Worm (Caenorhabditis elegans) whole organism, L3 larva: ENCODE results near the gene F36F12.7.
"Not testable (repeated sequence)": the region's sequence is repeated elsewhere in the genome, so short reads cannot be mapped to it uniquely, and the experiment has no call there.

Experiments
- R02D3.7 ChIP-seq: fragments of 150-350 bp; optimal IDR thresholded peaks from 2 replicates; lab custom pipeline; 2014; ENCODE audit warnings: missing biosample characterization, missing genetic modification characterization
- ceh-16 ChIP-seq: sonication (generic microtip); optimal IDR thresholded peaks from 2 replicates; lab custom pipeline; 2017; ENCODE audit warnings: missing biosample characterization, missing genetic modification characterization
- ceh-28 ChIP-seq: fragments of 150-350 bp; optimal IDR thresholded peaks from 2 replicates; lab custom pipeline; 2014; ENCODE audit warnings: missing biosample characterization, missing genetic modification reagents, missing genetic modification characterization
- ceh-82 ChIP-seq: fragments of 150-350 bp; optimal IDR thresholded peaks from 2 replicates; lab custom pipeline; 2014; ENCODE audit warnings: missing biosample characterization, missing genetic modification characterization
- egl-27 ChIP-seq: sonication (generic microtip); optimal IDR thresholded peaks from 4 replicates; lab custom pipeline; 2017; ENCODE audit warnings: missing biosample characterization, missing genetic modification reagents, missing genetic modification characterization
- elt-1 ChIP-seq: fragments of 150-350 bp; optimal IDR thresholded peaks from 2 replicates; lab custom pipeline; 2014; ENCODE audit warnings: missing biosample characterization, missing genetic modification characterization
- elt-2 ChIP-seq: sonication (generic microtip); optimal IDR thresholded peaks from 2 replicates; lab custom pipeline; 2016; ENCODE audit warnings: missing genetic modification reagents, mild to moderate bottlenecking, missing genetic modification characterization, missing compliant biosample characterization
- eor-1 ChIP-seq, 2 experiments: fragments of 150-350 bp; optimal IDR thresholded peaks; 2 replicates each; lab custom pipeline; 2014 to 2018; ENCODE audit warnings: missing biosample characterization in 2 of 2, missing genetic modification characterization in 2 of 2
- fos-1 ChIP-seq: fragments of 150-350 bp; optimal IDR thresholded peaks from 2 replicates; lab custom pipeline; 2014; ENCODE audit warnings: missing biosample characterization, missing genetic modification characterization
- hmg-11 ChIP-seq: sonication (generic microtip); optimal IDR thresholded peaks from 2 replicates; lab custom pipeline; 2016; ENCODE audit warnings: missing genetic modification characterization, missing compliant biosample characterization
- jun-1 ChIP-seq: fragments of 150-350 bp; optimal IDR thresholded peaks from 2 replicates; lab custom pipeline; 2014; ENCODE audit warnings: missing biosample characterization, missing genetic modification reagents, missing genetic modification characterization
- mdl-1 ChIP-seq: fragments of 150-350 bp; optimal IDR thresholded peaks from 2 replicates; lab custom pipeline; 2014; ENCODE audit warnings: missing biosample characterization, missing genetic modification characterization
- mml-1 ChIP-seq: fragments of 150-350 bp; sonication (generic microtip); optimal IDR thresholded peaks from 3 replicates; lab custom pipeline; 2014; ENCODE audit warnings: missing biosample characterization, missing genetic modification characterization
- nfya-1 ChIP-seq: sonication (generic microtip); optimal IDR thresholded peaks from 2 replicates; lab custom pipeline; 2017; ENCODE audit warnings: missing genetic modification characterization, mild to moderate bottlenecking, missing compliant biosample characterization, antibody characterized with exemption, moderate library complexity; ENCODE audit not compliant: insufficient read depth
- nhr-12 ChIP-seq: fragments of 150-350 bp; optimal IDR thresholded peaks from 2 replicates; lab custom pipeline; 2014; ENCODE audit warnings: missing biosample characterization, missing genetic modification characterization
- nhr-237 ChIP-seq: fragments of 150-350 bp; optimal IDR thresholded peaks from 2 replicates; lab custom pipeline; 2014; ENCODE audit warnings: missing biosample characterization, missing genetic modification characterization
- nhr-76 ChIP-seq: fragments of 150-350 bp; sonication (generic microtip); optimal IDR thresholded peaks from 5 replicates; lab custom pipeline; 2014; ENCODE audit warnings: missing biosample characterization, missing genetic modification characterization
- pqm-1 ChIP-seq: fragments of 150-350 bp; optimal IDR thresholded peaks from 2 replicates; lab custom pipeline; 2017; ENCODE audit warnings: missing biosample characterization, missing genetic modification characterization, inconsistent platforms
- sea-2 ChIP-seq: fragments of 150-350 bp; sonication (generic microtip); optimal IDR thresholded peaks from 4 replicates; lab custom pipeline; 2014; ENCODE audit warnings: missing biosample characterization, missing genetic modification reagents, missing genetic modification characterization
- snpc-4 ChIP-seq: fragments of 150-350 bp; optimal IDR thresholded peaks from 2 replicates; lab custom pipeline; 2014; ENCODE audit warnings: missing biosample characterization, missing genetic modification characterization
- unc-39 ChIP-seq: sonication (generic microtip); optimal IDR thresholded peaks from 4 replicates; lab custom pipeline; 2017; ENCODE audit warnings: missing biosample characterization, missing genetic modification characterization
- unc-62 ChIP-seq: fragments of 150-350 bp; sonication (generic microtip); optimal IDR thresholded peaks from 4 replicates; lab custom pipeline; 2014; ENCODE audit warnings: missing biosample characterization, missing genetic modification reagents, missing genetic modification characterization
- zag-1 ChIP-seq: fragments of 150-350 bp; optimal IDR thresholded peaks from 2 replicates; lab custom pipeline; 2014; ENCODE audit warnings: missing biosample characterization, missing genetic modification characterization
- ztf-4 ChIP-seq: fragments of 150-350 bp; optimal IDR thresholded peaks from 2 replicates; lab custom pipeline; 2014; ENCODE audit warnings: missing biosample characterization, missing genetic modification characterization

F36F12.7 gene

DNA sequence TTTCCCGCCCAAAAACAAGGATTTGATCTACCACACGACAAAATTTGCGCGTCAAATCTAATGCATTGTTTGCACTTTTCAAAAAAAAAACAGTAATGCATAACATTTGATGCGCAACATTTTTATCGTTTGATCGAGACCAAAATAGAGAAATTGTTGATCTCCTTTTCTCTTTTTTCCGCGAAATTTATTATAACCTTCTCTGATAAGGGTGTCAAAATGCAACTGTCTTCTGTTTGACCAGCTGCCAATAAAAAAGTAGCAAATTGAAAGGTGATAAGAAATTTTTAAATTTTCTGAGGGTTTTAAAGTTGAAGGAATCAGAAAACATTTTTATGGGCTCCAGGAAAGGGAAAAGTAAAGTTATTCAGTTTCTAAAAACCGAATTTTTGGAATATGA is 37.9 kb downstream of the F36F12.7 start:
- TF ChIP-seq sea-2 (GFP tag; lab: Kevin White, UChicago) = no peak
- TF ChIP-seq elt-2 (tag; lab: Kevin White, UChicago) = peak; percentile 10
- TF ChIP-seq nhr-76 (tag; lab: Kevin White, UChicago) = peak; percentile 59

DNA sequence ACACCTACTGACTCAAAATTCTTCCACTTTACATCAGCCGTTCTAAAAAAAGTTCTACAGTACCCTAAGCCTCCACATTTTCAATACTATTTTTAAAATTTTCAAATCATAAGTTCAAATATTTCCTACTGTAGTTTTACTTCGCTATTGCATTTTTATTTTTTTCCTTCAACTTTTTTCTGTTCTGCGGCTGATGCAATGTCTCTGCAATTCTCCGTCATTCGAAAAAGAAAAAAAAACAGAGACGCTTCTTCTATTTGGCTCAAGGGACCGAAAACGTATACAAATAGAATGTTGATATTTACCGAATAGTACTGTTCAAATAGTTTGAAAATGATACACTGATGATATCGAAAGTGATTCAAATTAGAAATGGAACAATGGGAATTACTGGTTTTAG is 39.1 kb downstream of the F36F12.7 start:
- TF ChIP-seq R02D3.7 = no peak
- peak; percentile 28 for TF ChIP-seq jun-1 (tag; lab: Kevin White, UChicago)

DNA sequence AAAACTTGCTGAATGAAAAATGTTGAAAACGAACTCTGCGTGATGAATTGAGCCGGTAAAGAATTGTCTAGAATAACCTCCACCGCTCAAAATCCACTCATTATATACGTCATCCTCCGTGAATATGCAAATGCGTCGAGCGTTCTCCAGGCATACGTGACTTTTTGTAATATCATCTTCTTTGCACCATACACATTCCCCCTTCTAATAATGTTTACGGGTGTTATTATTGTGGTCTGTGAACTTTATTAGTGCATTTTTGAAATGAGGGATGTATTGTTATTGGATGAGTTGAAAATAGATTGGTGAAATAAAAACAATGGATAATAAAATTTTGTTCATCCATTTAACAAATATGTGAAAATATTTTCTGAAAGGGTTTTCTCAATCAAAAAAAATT is 40.8 kb downstream of the F36F12.7 start, which contains the start of gene F22F7.7:
Gene F22F7.7, minus strand, starts transcription at position 125 of the 400 bp plus-strand sequence.
- no peak for TF ChIP-seq sea-2 (GFP tag; lab: Kevin White, UChicago)
- TF ChIP-seq zag-1 (tag; lab: Kevin White, UChicago) = no peak

DNA sequence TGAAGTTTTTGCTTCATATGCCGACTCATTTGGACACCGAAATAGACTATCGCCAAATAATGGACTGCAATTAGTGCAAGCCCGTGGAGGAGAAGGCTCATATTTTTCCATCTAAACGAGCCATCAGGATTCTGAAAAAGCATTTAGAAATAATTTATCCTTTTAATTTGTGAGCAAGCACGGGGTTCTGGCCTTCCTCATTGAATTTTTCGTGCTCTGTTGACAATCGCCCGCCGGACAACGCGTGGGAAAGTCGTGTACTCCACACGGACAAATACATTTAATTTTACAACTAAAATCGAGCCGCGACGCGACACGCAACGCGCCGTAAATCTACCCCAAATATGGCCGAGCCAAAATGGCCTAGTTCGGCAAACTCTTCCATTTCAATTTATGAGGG is 45.3 kb downstream of the F36F12.7 start, which contains the start of gene F22F7.12:
Gene F22F7.12, minus strand, starts transcription at position 101 of the 400 bp plus-strand sequence.
- TF ChIP-seq unc-39 (tag; lab: Kevin White, UChicago); nhr-237; pqm-1: not testable (repeated sequence)

DNA sequence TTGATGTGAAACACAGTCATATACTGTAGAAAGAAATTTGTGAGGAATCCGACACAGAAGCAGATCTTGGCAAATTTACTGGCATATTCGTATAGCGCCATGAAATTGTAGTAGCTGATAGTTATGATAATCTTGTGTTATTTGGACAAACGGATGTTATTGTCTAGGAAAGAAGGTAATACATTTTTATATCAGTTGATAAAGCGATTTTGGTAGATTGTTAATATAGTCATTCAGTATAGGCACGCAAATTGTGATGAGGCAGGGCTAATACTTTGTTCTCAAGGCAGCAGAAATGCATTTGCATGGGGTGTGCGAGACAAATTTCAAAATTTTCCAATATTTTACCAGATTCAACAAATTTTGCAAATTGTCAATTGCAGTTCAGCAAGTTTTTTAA is 46.9 kb downstream of the F36F12.7 start, which contains the start of gene str-52:
Gene str-52, minus strand, starts transcription at position 101 of the 400 bp plus-strand sequence.
- no peak for TF ChIP-seq nhr-76 (tag; lab: Kevin White, UChicago)
- no peak for TF ChIP-seq ztf-4 (tag; lab: Kevin White, UChicago)
- TF ChIP-seq snpc-4 (tag; lab: Kevin White, UChicago) = no peak
- no peak for TF ChIP-seq mdl-1
- TF ChIP-seq nfya-1 (tag; lab: Kevin White, UChicago) = no peak
- TF ChIP-seq ceh-16 (tag; lab: Kevin White, UChicago) = no peak

DNA sequence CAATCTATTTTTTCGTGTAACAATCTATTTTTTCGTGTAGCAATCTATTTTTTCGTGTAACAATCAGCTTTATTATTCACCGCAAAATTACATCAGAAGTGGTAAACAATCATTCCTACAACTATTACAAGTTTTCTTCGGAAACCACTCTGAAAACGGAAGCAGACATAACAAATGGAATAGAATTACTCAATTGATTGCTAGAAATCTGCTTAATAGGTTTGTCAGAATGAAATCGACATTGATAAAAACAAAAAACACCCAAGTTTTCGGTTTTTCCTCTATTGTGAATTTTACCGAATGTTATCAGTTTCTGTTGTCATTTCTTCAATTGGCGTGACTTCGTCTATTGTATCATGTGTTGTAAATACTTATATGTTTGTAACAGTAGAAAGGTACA is 47.7 kb downstream of the F36F12.7 start, which contains the start of gene srbc-20:
Gene srbc-20, plus strand, starts transcription at position 301 of the 400 bp plus-strand sequence.
- TF ChIP-seq fos-1 (tag; lab: Kevin White, UChicago) = no peak
- TF ChIP-seq unc-62 (GFP tag; lab: Kevin White, UChicago) = no peak
- no peak for TF ChIP-seq R02D3.7
- no peak for TF ChIP-seq elt-1
- no peak for TF ChIP-seq nfya-1 (tag; lab: Kevin White, UChicago)

DNA sequence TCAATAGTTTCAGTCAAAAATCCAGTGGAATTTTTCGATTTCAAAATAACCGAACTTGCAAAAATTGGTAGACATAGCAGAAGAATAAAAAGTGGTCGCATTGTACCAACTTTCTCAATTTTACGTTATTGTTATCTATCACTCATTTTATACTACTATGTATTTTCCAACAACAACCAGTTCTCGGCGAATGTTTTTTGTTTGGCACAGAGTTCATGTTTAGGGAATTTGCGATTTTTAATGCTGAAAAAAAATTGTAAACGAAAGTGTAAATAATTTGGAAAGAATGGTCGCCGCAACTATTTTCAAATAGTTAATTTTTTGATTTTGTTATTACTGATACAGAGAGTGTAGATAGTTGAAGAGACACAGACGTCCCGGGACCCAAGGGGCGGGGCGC is 50.3 kb downstream of the F36F12.7 start, which contains the start of gene C45H4.21:
Gene C45H4.21, minus strand, starts transcription at position 101 of the 400 bp plus-strand sequence.
- TF ChIP-seq ceh-28 (tag; lab: Kevin White, UChicago) (no peak), mml-1 (tag; lab: Kevin White, UChicago) (no peak), ceh-16 (tag; lab: Kevin White, UChicago) (no peak), hmg-11 (tag; lab: Kevin White, UChicago) (no peak), mdl-1 (no peak), egl-27 (no peak), eor-1 (tag; optimal IDR thresholded peaks at IDR 0.05; lab: Kevin White, UChicago) (no peak), nhr-237 (no peak), nhr-12 (tag; lab: Kevin White, UChicago) (no peak), ceh-82 (tag; lab: Kevin White, UChicago) (no peak)
